Worm (Caenorhabditis elegans): ENCODE measurements around the gene F56B3.6.

Gene F56B3.6

DNA sequence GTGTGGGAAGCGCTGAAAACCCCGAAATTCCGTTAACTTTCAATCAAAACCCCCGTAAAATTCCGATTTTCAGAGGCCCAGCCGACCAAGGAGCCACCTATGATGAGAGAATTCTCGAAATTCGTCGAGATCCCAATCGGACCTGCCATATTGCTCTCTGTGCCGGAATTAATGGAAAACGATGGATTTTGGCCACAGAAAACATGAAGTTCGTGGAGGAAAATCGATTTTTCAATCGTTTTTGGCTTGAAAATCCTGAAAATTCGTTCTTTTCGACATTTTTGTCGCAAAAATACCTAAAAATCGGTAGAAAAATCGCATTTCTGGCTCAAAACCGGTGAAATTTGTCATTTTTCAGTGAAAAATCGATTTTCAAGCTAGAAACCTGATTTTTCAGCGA is 14.3 kb upstream of the F56B3.6 start:
- TF ChIP-seq ztf-11 (tag; optimal IDR thresholded peaks at IDR 0.05): no peak
- TF ChIP-seq mep-1 (tag; optimal IDR thresholded peaks at IDR 0.05): no peak
- no peak for TF ChIP-seq ham-2 (GFP tag; optimal IDR thresholded peaks at IDR 0.05)

DNA sequence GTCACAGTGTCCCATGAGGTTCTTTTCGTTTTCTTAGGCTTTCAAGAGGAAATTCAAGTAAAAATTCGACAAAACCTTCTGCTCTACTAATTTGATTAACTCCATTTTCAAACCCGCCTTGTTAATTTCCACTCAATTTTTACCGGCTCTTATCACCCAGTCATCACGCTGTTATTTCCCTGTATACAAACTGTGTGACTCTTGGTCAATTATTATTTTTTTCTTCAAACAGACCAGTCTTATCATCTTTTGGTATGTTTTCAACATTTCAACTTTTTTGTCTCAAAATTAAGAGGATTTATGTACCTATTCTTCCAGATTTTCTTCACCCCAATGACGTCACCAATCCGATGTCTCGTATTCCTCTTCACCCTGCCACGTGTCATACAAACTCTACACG is 9.4 kb upstream of the F56B3.6 start, which contains the start of gene ugt-52:
Gene ugt-52, plus strand, starts transcription at position 301 of the 400 bp plus-strand sequence.
- TF ChIP-seq nhr-2 (tag; optimal IDR thresholded peaks at IDR 0.05) (no peak), elt-3 (tag; optimal IDR thresholded peaks at IDR 0.05) (no peak), blmp-1 (tag; optimal IDR thresholded peaks at IDR 0.05) (no peak), mls-2 (tag; optimal IDR thresholded peaks at IDR 0.05) (no peak), zip-8 (tag; optimal IDR thresholded peaks at IDR 0.05) (no peak), pha-4 (tag; optimal IDR thresholded peaks at IDR 0.05) (no peak), snpc-4 (tag; optimal IDR thresholded peaks at IDR 0.05) (no peak), lin-32 (GFP tag; optimal IDR thresholded peaks at IDR 0.05) (no peak), mep-1 (tag; optimal IDR thresholded peaks at IDR 0.05) (no peak), sptf-1 (tag; optimal IDR thresholded peaks at IDR 0.05) (no peak), sem-2 (GFP tag; optimal IDR thresholded peaks at IDR 0.05) (no peak), nhr-237 (tag; optimal IDR thresholded peaks at IDR 0.05) (no peak), nhr-12 (tag; optimal IDR thresholded peaks at IDR 0.05) (no peak), lin-13 (tag; optimal IDR thresholded peaks at IDR 0.05) (no peak), nhr-28 (tag; optimal IDR thresholded peaks at IDR 0.05) (no peak), tbx-8 (GFP tag; optimal IDR thresholded peaks at IDR 0.05) (no peak), bed-3 (GFP tag; optimal IDR thresholded peaks at IDR 0.05) (no peak), lsy-2 (tag; optimal IDR thresholded peaks at IDR 0.05) (no peak), ces-1 (GFP tag; optimal IDR thresholded peaks at IDR 0.05) (no peak)

DNA sequence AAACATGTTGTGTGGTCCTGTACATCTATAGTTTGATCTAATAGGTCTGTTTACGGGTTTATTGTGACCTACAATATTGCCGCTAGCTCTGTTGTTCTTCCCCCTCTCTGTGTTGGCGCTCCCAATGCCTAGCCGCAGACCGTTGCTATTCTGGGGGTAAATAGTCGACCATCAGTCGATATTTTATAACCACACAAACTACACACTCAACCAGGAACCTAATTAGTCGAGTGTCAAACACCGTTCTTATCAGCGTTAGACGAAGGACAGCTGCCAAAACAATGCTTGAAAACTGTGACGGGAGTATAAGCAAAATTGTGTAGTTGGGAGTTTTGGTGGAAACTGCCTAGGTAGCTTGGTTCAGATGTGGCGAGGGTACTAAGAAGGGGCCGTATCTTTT is 5.5 kb upstream of the F56B3.6 start:
- TF ChIP-seq mab-5 (tag; optimal IDR thresholded peaks at IDR 0.05): no peak
- TF ChIP-seq unc-62 (GFP tag; optimal IDR thresholded peaks at IDR 0.05): no peak
- no peak for TF ChIP-seq mls-2 (tag; optimal IDR thresholded peaks at IDR 0.05)
- TF ChIP-seq lsy-2 (tag; optimal IDR thresholded peaks at IDR 0.05): no peak
- no peak for TF ChIP-seq ceh-39 (tag; optimal IDR thresholded peaks at IDR 0.05)

DNA sequence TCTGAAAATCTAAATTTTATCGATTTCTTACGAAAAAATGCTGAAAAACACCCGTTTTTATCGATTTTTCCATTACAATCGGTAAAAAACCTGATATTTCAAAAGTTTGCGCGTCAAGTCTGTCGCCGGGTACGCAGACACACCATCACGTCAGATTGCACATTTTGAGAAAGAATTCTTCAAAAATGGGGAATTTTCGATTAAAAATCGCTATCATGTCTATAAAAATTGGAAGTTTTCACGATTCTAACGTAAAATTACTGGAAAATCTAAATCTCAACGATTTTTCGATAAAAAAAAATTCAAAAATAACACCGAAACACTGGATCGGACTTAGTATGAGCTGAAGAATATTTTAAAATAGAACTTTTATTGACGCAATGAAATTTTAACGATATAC is 6.4 kb downstream of the F56B3.6 start, which contains the start of gene F56B3.4:
Gene F56B3.4, minus strand, starts transcription at position 1 of the 400 bp plus-strand sequence.
- no peak for TF ChIP-seq elt-3 (tag; optimal IDR thresholded peaks at IDR 0.05)
- TF ChIP-seq nhr-28 (tag; optimal IDR thresholded peaks at IDR 0.05): no peak
- no peak for TF ChIP-seq M03D4.4 (tag; optimal IDR thresholded peaks at IDR 0.05)
- no peak for TF ChIP-seq lin-13 (tag; optimal IDR thresholded peaks at IDR 0.05)
- no peak for TF ChIP-seq ceh-39 (tag; optimal IDR thresholded peaks at IDR 0.05)
- no peak for TF ChIP-seq ceh-83 (GFP tag; optimal IDR thresholded peaks at IDR 0.05)
- TF ChIP-seq nhr-237 (tag; optimal IDR thresholded peaks at IDR 0.05): no peak
- TF ChIP-seq ces-1 (GFP tag; optimal IDR thresholded peaks at IDR 0.05): no peak
- no peak for TF ChIP-seq tbx-8 (GFP tag; optimal IDR thresholded peaks at IDR 0.05)
- no peak for TF ChIP-seq mep-1 (tag; optimal IDR thresholded peaks at IDR 0.05)
- TF ChIP-seq nhr-12 (tag; optimal IDR thresholded peaks at IDR 0.05): no peak

DNA sequence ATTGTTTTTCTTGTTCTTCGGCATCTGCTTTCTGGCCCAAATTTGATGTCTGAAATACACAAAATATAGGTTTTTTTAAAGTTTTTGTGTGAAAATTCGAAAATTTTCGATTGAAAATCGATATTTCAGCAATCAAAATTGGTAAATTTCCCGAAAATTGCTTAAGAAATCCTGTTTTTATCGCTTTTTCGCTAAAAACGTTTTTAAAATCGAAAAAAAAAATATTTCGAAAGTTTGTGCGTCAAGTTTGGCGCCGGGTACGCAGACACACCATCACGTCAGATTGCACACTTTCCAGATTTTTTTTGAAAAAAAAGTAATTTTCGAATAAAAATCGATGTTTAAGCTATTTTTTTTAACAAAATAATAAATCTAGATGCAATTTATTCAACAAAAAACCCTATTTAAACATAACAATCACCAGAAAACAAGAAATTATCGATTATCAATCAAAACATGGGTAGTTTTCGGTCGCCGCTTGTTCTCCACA is 7.6 kb downstream of the F56B3.6 start, which contains the start of gene skr-18:
Gene skr-18, minus strand, starts transcription at position 51 of the 490 bp plus-strand sequence.
- no peak for TF ChIP-seq flh-1 (GFP tag; optimal IDR thresholded peaks at IDR 0.05)
- TF ChIP-seq blmp-1 (tag; optimal IDR thresholded peaks at IDR 0.05): no peak
- no peak for TF ChIP-seq drap-1 (GFP tag; optimal IDR thresholded peaks at IDR 0.05)
- no peak for TF ChIP-seq elt-3 (tag; optimal IDR thresholded peaks at IDR 0.05)
- TF ChIP-seq nhr-12 (tag; optimal IDR thresholded peaks at IDR 0.05): no peak
- no peak for TF ChIP-seq nhr-237 (tag; optimal IDR thresholded peaks at IDR 0.05)
- no peak for TF ChIP-seq bed-3 (GFP tag; optimal IDR thresholded peaks at IDR 0.05)
- TF ChIP-seq ceh-43 (GFP tag; optimal IDR thresholded peaks at IDR 0.05): no peak
- no peak for TF ChIP-seq cnd-1 (tag; optimal IDR thresholded peaks at IDR 0.05)
- TF ChIP-seq M03D4.4 (tag; optimal IDR thresholded peaks at IDR 0.05): no peak
- no peak for TF ChIP-seq lin-32 (GFP tag; optimal IDR thresholded peaks at IDR 0.05)
- no peak for TF ChIP-seq sptf-1 (tag; optimal IDR thresholded peaks at IDR 0.05)
- TF ChIP-seq elt-1 (tag; optimal IDR thresholded peaks at IDR 0.05; ENCODE audit: borderline replicate concordance, insufficient read depth): no peak
- TF ChIP-seq pha-4 (tag; optimal IDR thresholded peaks at IDR 0.05): no peak
